Fruit fly (Drosophila melanogaster) whole organism, adult: ENCODE measurements around the gene His2Av.

Experiments used
- CG5204 ChIP-seq: fragments of 200-800 bp; sonication (Bioruptor generic); optimal IDR thresholded peaks from 2 replicates; lab custom pipeline; 2016; ENCODE audit warnings: missing biosample characterization, missing genetic modification characterization
- Mnt ChIP-seq: fragments of 200-800 bp; sonication (Bioruptor generic); optimal IDR thresholded peaks from 2 replicates; lab custom pipeline; 2016; ENCODE audit warnings: missing biosample characterization, mild to moderate bottlenecking, missing genetic modification characterization
- bab1 ChIP-seq: fragments of 200-800 bp; sonication (Bioruptor generic); optimal IDR thresholded peaks from 3 replicates; lab custom pipeline; 2019; ENCODE audit warnings: missing biosample characterization, mild to moderate bottlenecking, missing genetic modification characterization, moderate library complexity
- cic ChIP-seq: fragments of 200-800 bp; sonication (Bioruptor generic); optimal IDR thresholded peaks from 2 replicates; lab custom pipeline; 2017; ENCODE audit warnings: missing biosample characterization, mild to moderate bottlenecking, missing genetic modification characterization, moderate library complexity
- kay ChIP-seq: fragments of 200-800 bp; sonication (Bioruptor generic); peaks from one replicate; lab custom pipeline; 2016; ENCODE audit warnings: missing biosample characterization, missing genetic modification characterization, borderline replicate concordance
- toe ChIP-seq: fragments of 200-800 bp; sonication (Bioruptor generic); optimal IDR thresholded peaks from 2 replicates; lab custom pipeline; 2016; ENCODE audit warnings: missing biosample characterization, missing genetic modification characterization

- TF ChIP-seq CG5204 (GFP tag; lab: Kevin White, UChicago) (no peak), cic (no peak), kay (no peak), Mnt (GFP tag; lab: Kevin White, UChicago) (no peak), bab1 (GFP tag; lab: Kevin White, UChicago) (no peak), toe (no peak)
Measured at dm6 chr3R:26876851-26877250, 10.1 kb downstream of the His2Av start.
